Fruit fly (Drosophila melanogaster) whole organism, embryonic: ENCODE data around the gene CG1998.

Experiments
- Ada2b ChIP-seq: fragments of 200-800 bp; sonication (Bioruptor generic); IDR thresholded peaks from 2 replicates; pipeline ENCODE4 v1.3.6; 2022; ENCODE audit warnings: missing biosample characterization, missing genetic modification characterization
- B-H2 ChIP-seq: fragments of 200-800 bp; sonication (Bioruptor generic); optimal IDR thresholded peaks from 2 replicates; lab custom pipeline; 2018; ENCODE audit warnings: missing biosample characterization, mild to moderate bottlenecking, missing genetic modification characterization
- CG10431 ChIP-seq: fragments of 200-800 bp; sonication (Bioruptor generic); optimal IDR thresholded peaks from 3 replicates; lab custom pipeline; 2018; ENCODE audit warnings: missing biosample characterization, mild to moderate bottlenecking, missing genetic modification characterization
- CG10654 ChIP-seq: fragments of 200-800 bp; sonication (Bioruptor generic); optimal IDR thresholded peaks from 2 replicates; lab custom pipeline; 2016; ENCODE audit warnings: missing biosample characterization, missing genetic modification characterization
- CG13894 ChIP-seq: fragments of 200-800 bp; sonication (Bioruptor generic); optimal IDR thresholded peaks from 3 replicates; lab custom pipeline; 2018; ENCODE audit warnings: missing biosample characterization, mild to moderate bottlenecking, missing genetic modification characterization, moderate library complexity
- CG16779 ChIP-seq: fragments of 200-800 bp; sonication (Bioruptor generic); IDR thresholded peaks from 2 replicates; pipeline ENCODE4 v1.3.6; 2022; ENCODE audit warnings: missing biosample characterization, missing genetic modification characterization
- CG16815 ChIP-seq: fragments of 200-800 bp; sonication (Bioruptor generic); optimal IDR thresholded peaks from 3 replicates; lab custom pipeline; 2017; ENCODE audit warnings: missing biosample characterization, mild to moderate bottlenecking, missing genetic modification characterization
- CG17612 ChIP-seq: fragments of 200-800 bp; sonication (Bioruptor generic); IDR thresholded peaks from 2 replicates; pipeline ENCODE4 v1.3.6; 2022; ENCODE audit warnings: missing biosample characterization, missing genetic modification characterization
- CG18011 ChIP-seq: fragments of 200-800 bp; sonication (Bioruptor generic); optimal IDR thresholded peaks from 2 replicates; lab custom pipeline; 2017; ENCODE audit warnings: missing biosample characterization, missing genetic modification characterization, mild to moderate bottlenecking, moderate library complexity, missing genotype
- CG30403 ChIP-seq: fragments of 200-800 bp; sonication (Bioruptor generic); optimal IDR thresholded peaks from 3 replicates; lab custom pipeline; 2016; ENCODE audit warnings: missing biosample characterization, missing genetic modification characterization
- CG31224 ChIP-seq: fragments of 200-800 bp; sonication (Bioruptor generic); IDR thresholded peaks from 2 replicates; pipeline ENCODE4 v1.3.6; 2022; ENCODE audit warnings: missing biosample characterization, missing genetic modification characterization
- CG31365 ChIP-seq: fragments of 200-800 bp; sonication (Bioruptor generic); optimal IDR thresholded peaks from 2 replicates; lab custom pipeline; 2018; ENCODE audit warnings: missing biosample characterization, mild to moderate bottlenecking, missing genetic modification characterization
- CG3407 ChIP-seq: fragments of 200-800 bp; sonication (Bioruptor generic); optimal IDR thresholded peaks from 2 replicates; lab custom pipeline; 2018; ENCODE audit warnings: missing biosample characterization, mild to moderate bottlenecking, missing genetic modification characterization
- CG43689 ChIP-seq: fragments of 200-800 bp; sonication (Bioruptor generic); IDR thresholded peaks from 2 replicates; pipeline ENCODE4 v1.3.6; 2022; ENCODE audit warnings: missing biosample characterization, missing genetic modification characterization
- CG6813 ChIP-seq: fragments of 200-800 bp; sonication (Bioruptor generic); optimal IDR thresholded peaks from 2 replicates; lab custom pipeline; 2017; ENCODE audit warnings: missing biosample characterization, missing genetic modification characterization, mild to moderate bottlenecking, moderate library complexity, missing genetic modification reagents
- CG7357 ChIP-seq: fragments of 200-800 bp; sonication (Bioruptor generic); IDR thresholded peaks from 3 replicates; pipeline ENCODE4 v1.3.6; 2022; ENCODE audit warnings: missing biosample characterization, missing genetic modification characterization
- CG7963 ChIP-seq: fragments of 200-800 bp; sonication (Bioruptor generic); IDR thresholded peaks from 3 replicates; pipeline ENCODE4 v1.3.6; 2022; ENCODE audit warnings: missing biosample characterization, missing genetic modification characterization; ENCODE audit not compliant: partially characterized antibody
- Doc2 ChIP-seq: fragments of 200-800 bp; sonication (Bioruptor generic); IDR thresholded peaks from 2 replicates; pipeline ENCODE4 v1.3.6; 2022; ENCODE audit warnings: missing biosample characterization, missing genetic modification characterization
- Drgx ChIP-seq: fragments of 200-800 bp; sonication (Bioruptor generic); IDR thresholded peaks from 2 replicates; pipeline ENCODE4 v1.3.6; 2022; ENCODE audit warnings: missing biosample characterization, missing genetic modification characterization
- HHEX ChIP-seq: fragments of 200-800 bp; sonication (Bioruptor generic); optimal IDR thresholded peaks from 3 replicates; lab custom pipeline; 2017; ENCODE audit warnings: missing biosample characterization, mild to moderate bottlenecking, missing genetic modification characterization, missing genetic modification reagents
- HLH3B ChIP-seq: fragments of 200-800 bp; sonication (Bioruptor generic); IDR thresholded peaks from 2 replicates; pipeline ENCODE4 v1.3.6; 2022; ENCODE audit warnings: missing biosample characterization, missing genetic modification characterization
- Hmr ChIP-seq: fragments of 200-800 bp; sonication (Bioruptor generic); optimal IDR thresholded peaks from 3 replicates; lab custom pipeline; 2017; ENCODE audit warnings: mild to moderate bottlenecking, missing biosample characterization, missing genetic modification reagents, missing genetic modification characterization
- Max ChIP-seq: fragments of 200-800 bp; sonication (Bioruptor generic); optimal IDR thresholded peaks from 2 replicates; lab custom pipeline; 2016; ENCODE audit warnings: missing biosample characterization, mild to moderate bottlenecking, missing genetic modification characterization
- Med ChIP-seq: fragments of 200-800 bp; sonication (Bioruptor generic); peaks from one replicate; lab custom pipeline; 2016; ENCODE audit warnings: missing biosample characterization, missing genetic modification characterization, mild to moderate bottlenecking, inconsistent platforms, moderate library complexity
- Opbp ChIP-seq: fragments of 200-800 bp; sonication (Bioruptor generic); IDR thresholded peaks from 3 replicates; pipeline ENCODE4 v1.3.6; 2022; ENCODE audit warnings: missing biosample characterization, missing genetic modification characterization; ENCODE audit not compliant: partially characterized antibody
- Trl ChIP-seq, 3 experiments: fragments of >200 bp in 2 of 3; fragments of 200-800 bp in 1 of 3; sonication (Bioruptor generic) in 1 of 3; optimal IDR thresholded peaks; 2 replicates in 1 of 3; 3 replicates in 2 of 3; lab custom pipeline; 2016 to 2017; ENCODE audit warnings: missing biosample characterization in 1 of 3, missing genetic modification characterization in 1 of 3
- ac ChIP-seq: fragments of 200-800 bp; sonication (Bioruptor generic); optimal IDR thresholded peaks from 3 replicates; lab custom pipeline; 2017; ENCODE audit warnings: missing biosample characterization, mild to moderate bottlenecking, missing genetic modification characterization
- al ChIP-seq: fragments of 200-800 bp; sonication (Bioruptor generic); IDR thresholded peaks from 2 replicates; pipeline ENCODE4 v1.3.6; 2022; ENCODE audit warnings: missing biosample characterization, missing genetic modification characterization
- ase ChIP-seq: fragments of 200-800 bp; sonication (Bioruptor generic); IDR thresholded peaks from 3 replicates; pipeline ENCODE4 v1.3.6; 2022; ENCODE audit warnings: missing biosample characterization, missing genetic modification characterization
- cad ChIP-seq: fragments of >200 bp; optimal IDR thresholded peaks from 2 replicates; lab custom pipeline; 2017; ENCODE audit warnings: missing biosample characterization, missing genetic modification characterization
- ci ChIP-seq: fragments of 200-800 bp; sonication (Bioruptor generic); IDR thresholded peaks from 3 replicates; pipeline ENCODE4 v1.3.6; 2022; ENCODE audit warnings: missing biosample characterization, missing genetic modification characterization
- disco-r ChIP-seq: fragments of 200-800 bp; sonication (Bioruptor generic); optimal IDR thresholded peaks from 2 replicates; lab custom pipeline; 2016; ENCODE audit warnings: missing biosample characterization, missing genetic modification characterization
- fd102C ChIP-seq: fragments of 200-800 bp; sonication (Bioruptor generic); optimal IDR thresholded peaks from 2 replicates; lab custom pipeline; 2018; ENCODE audit warnings: missing biosample characterization, mild to moderate bottlenecking, missing genetic modification characterization, moderate library complexity
- fd64A ChIP-seq: fragments of 200-800 bp; sonication (Bioruptor generic); optimal IDR thresholded peaks from 3 replicates; lab custom pipeline; 2018; ENCODE audit warnings: missing biosample characterization, mild to moderate bottlenecking, missing genetic modification characterization
- fru ChIP-seq: fragments of >200 bp; optimal IDR thresholded peaks from 2 replicates; lab custom pipeline; 2017
- gfzf ChIP-seq: fragments of 200-800 bp; sonication (Bioruptor generic); optimal IDR thresholded peaks from 2 replicates; lab custom pipeline; 2016; ENCODE audit warnings: missing biosample characterization, mild to moderate bottlenecking, missing genetic modification characterization, moderate library complexity
- gsb-n ChIP-seq: fragments of 200-800 bp; sonication (Bioruptor generic); optimal IDR thresholded peaks from 3 replicates; lab custom pipeline; 2018; ENCODE audit warnings: missing biosample characterization, mild to moderate bottlenecking, missing genetic modification characterization
- mam ChIP-seq: fragments of 200-800 bp; sonication (Bioruptor generic); optimal IDR thresholded peaks from 3 replicates; lab custom pipeline; 2016; ENCODE audit warnings: missing biosample characterization, missing genetic modification characterization
- nerfin-1 ChIP-seq: fragments of 200-800 bp; sonication (Bioruptor generic); optimal IDR thresholded peaks from 3 replicates; lab custom pipeline; 2019; ENCODE audit warnings: missing biosample characterization, mild to moderate bottlenecking, missing genetic modification characterization, moderate library complexity
- sens-2 ChIP-seq: fragments of 200-800 bp; sonication (Bioruptor generic); IDR thresholded peaks from 2 replicates; pipeline ENCODE4 v1.3.6; 2022; ENCODE audit warnings: missing biosample characterization, missing genetic modification characterization
- slou ChIP-seq: fragments of 200-800 bp; sonication (Bioruptor generic); optimal IDR thresholded peaks from 3 replicates; lab custom pipeline; 2016; ENCODE audit warnings: missing biosample characterization, missing genetic modification characterization
- sqz ChIP-seq: fragments of 200-800 bp; sonication (Bioruptor generic); optimal IDR thresholded peaks from 3 replicates; lab custom pipeline; 2018; ENCODE audit warnings: missing biosample characterization, mild to moderate bottlenecking, missing genetic modification characterization
- tin ChIP-seq: fragments of 200-800 bp; sonication (Bioruptor generic); optimal IDR thresholded peaks from 3 replicates; lab custom pipeline; 2016; ENCODE audit warnings: missing biosample characterization, missing genetic modification characterization
- tio ChIP-seq: fragments of 200-800 bp; sonication (Bioruptor generic); optimal IDR thresholded peaks from 2 replicates; lab custom pipeline; 2017; ENCODE audit warnings: missing biosample characterization, missing genetic modification characterization, inconsistent platforms
- tll ChIP-seq, 2 experiments: fragments of 200-800 bp in 1 of 2; fragments of >200 bp in 1 of 2; sonication (Bioruptor generic) in 1 of 2; optimal IDR thresholded peaks; 2 replicates each; lab custom pipeline; 2017 to 2019; ENCODE audit warnings: missing biosample characterization in 2 of 2, missing genetic modification characterization in 2 of 2, mild to moderate bottlenecking in 1 of 2, moderate library complexity in 1 of 2
- trem ChIP-seq: fragments of 200-800 bp; optimal IDR thresholded peaks from 3 replicates; lab custom pipeline; 2019; ENCODE audit warnings: missing biosample characterization, mild to moderate bottlenecking, missing genetic modification characterization, moderate library complexity
- vnd ChIP-seq: fragments of 200-800 bp; sonication (Bioruptor generic); IDR thresholded peaks from 3 replicates; pipeline ENCODE4 v1.3.6; 2022; ENCODE audit warnings: missing biosample characterization, missing genetic modification characterization; ENCODE audit not compliant: partially characterized antibody
- wek ChIP-seq: fragments of 200-800 bp; sonication (Bioruptor generic); optimal IDR thresholded peaks from 3 replicates; lab custom pipeline; 2018; ENCODE audit warnings: missing biosample characterization, mild to moderate bottlenecking, missing genetic modification characterization, moderate library complexity
- yki ChIP-seq: fragments of >200 bp; optimal IDR thresholded peaks from 3 replicates; lab custom pipeline; 2018

The CG1998 gene

dm6 chrX:13370826-13371703 is 41.8 kb downstream of the CG1998 start (continued):
- TF ChIP-seq gfzf (peak; percentile 33), CG18011 (GFP tag; lab: Kevin White, UChicago) (no peak), CG43689 (GFP tag; lab: Robert Waterston, UW) (no peak), fru (lab: Kevin White, UChicago) (no peak), HLH3B (GFP tag; lab: Robert Waterston, UW) (no peak), ci (GFP tag; lab: Robert Waterston, UW) (peak; percentile 21; the same call in 1 of the 3 replicates), tll (GFP tag; optimal IDR thresholded peaks at IDR 0.05; lab: Kevin White, UChicago) (no peak), Med (GFP tag; lab: Kevin White, UChicago) (peak; percentile 90), al (no peak), tio (GFP tag; lab: Kevin White, UChicago) (no peak), ac (GFP tag; lab: Kevin White, UChicago) (no peak), yki (lab: Kevin White, UChicago) (no peak), fd102C (GFP tag; lab: Kevin White, UChicago) (no peak), CG10431 (GFP tag; lab: Kevin White, UChicago) (no peak), disco-r (GFP tag; lab: Kevin White, UChicago) (no peak), Ada2b (GFP tag; lab: Robert Waterston, UW) (no peak), CG10654 (GFP tag; lab: Kevin White, UChicago) (no peak), slou (GFP tag; lab: Kevin White, UChicago) (no peak), CG16779 (GFP tag; lab: Robert Waterston, UW) (no peak), CG31224 (GFP tag; lab: Robert Waterston, UW) (no peak), Drgx (no peak), trem (tag; lab: Kevin White, UChicago) (no peak), sqz (GFP tag; lab: Kevin White, UChicago) (peak; percentile 56), Trl (optimal IDR thresholded peaks at IDR 0.05; lab: Kevin White, UChicago) (no peak), Trl (GFP tag; optimal IDR thresholded peaks at IDR 0.05; lab: Kevin White, UChicago) (no peak), CG7357 (GFP tag; lab: Robert Waterston, UW) (no peak), HHEX (no peak), CG17612 (GFP tag; lab: Robert Waterston, UW) (no peak), tin (GFP tag; lab: Kevin White, UChicago) (peak; percentile 18), CG13894 (tag; lab: Kevin White, UChicago) (peak; percentile 6), B-H2 (GFP tag; lab: Kevin White, UChicago) (no peak), CG31365 (tag; lab: Kevin White, UChicago) (no peak), Doc2 (GFP tag; lab: Robert Waterston, UW) (no peak), CG6813 (no peak), Opbp (peak; percentile 60; the same call in 2 of the 3 replicates), CG3407 (GFP tag; lab: Kevin White, UChicago) (no peak), Hmr (GFP tag; lab: Kevin White, UChicago) (peak; percentile 9), ase (GFP tag; lab: Robert Waterston, UW) (no peak), nerfin-1 (tag; lab: Kevin White, UChicago) (no peak), mam (GFP tag; lab: Kevin White, UChicago) (peak; percentile 28), gsb-n (tag; lab: Kevin White, UChicago) (no peak), wek (no peak), CG7963 (0 out of 3 replicates have a peak, but pooled peaks have one; percentile 42), sens-2 (GFP tag; lab: Robert Waterston, UW) (no peak), vnd (GFP tag; lab: Robert Waterston, UW) (peak; percentile 53; the same call in 2 of the 3 replicates), CG30403 (GFP tag; lab: Kevin White, UChicago) (peak; percentile 6), Max (GFP tag; lab: Kevin White, UChicago) (no peak), cad (no peak), CG16815 (GFP tag; lab: Kevin White, UChicago) (no peak), fd64A (no peak)
